Fruit fly (Drosophila melanogaster) whole organism, prepupa: ENCODE measurements around the gene Dpy-30L2.
A peak's percentile ranks its signal among the peaks of the same experiment; 100 is the strongest.

Experiments
- Blimp-1 ChIP-seq: fragments of 200-800 bp; sonication (Bioruptor generic); optimal IDR thresholded peaks from 3 replicates; lab custom pipeline; 2017; ENCODE audit warnings: missing biosample characterization, missing genetic modification characterization, mild to moderate bottlenecking, moderate library complexity, missing genetic modification reagents
- CG10631 ChIP-seq: fragments of 200-800 bp; sonication (Bioruptor generic); optimal IDR thresholded peaks from 2 replicates; lab custom pipeline; 2016; ENCODE audit warnings: missing biosample characterization, missing genetic modification characterization
- CG10669 ChIP-seq: fragments of 200-800 bp; sonication (Bioruptor generic); optimal IDR thresholded peaks from 3 replicates; lab custom pipeline; 2018; ENCODE audit warnings: missing biosample characterization, mild to moderate bottlenecking, missing genetic modification characterization, moderate library complexity
- CG11294 ChIP-seq: fragments of 200-800 bp; sonication (Bioruptor generic); IDR thresholded peaks from 2 replicates; pipeline ENCODE4 v1.3.6; 2022; ENCODE audit warnings: missing biosample characterization, missing genetic modification characterization
- CG11902 ChIP-seq: fragments of 200-800 bp; sonication (Bioruptor generic); optimal IDR thresholded peaks from 3 replicates; lab custom pipeline; 2016; ENCODE audit warnings: missing biosample characterization, missing genetic modification characterization
- CG15336 ChIP-seq: fragments of 200-800 bp; sonication (Bioruptor generic); IDR thresholded peaks from 2 replicates; pipeline ENCODE4 v1.3.6; 2022; ENCODE audit warnings: missing biosample characterization, missing genetic modification characterization
- CG1621 ChIP-seq: fragments of 200-800 bp; sonication (Bioruptor generic); optimal IDR thresholded peaks from 3 replicates; lab custom pipeline; 2018; ENCODE audit warnings: missing biosample characterization, mild to moderate bottlenecking, missing genetic modification characterization
- CG16779 ChIP-seq: fragments of 200-800 bp; sonication (Bioruptor generic); optimal IDR thresholded peaks from 3 replicates; lab custom pipeline; 2017; ENCODE audit warnings: missing biosample characterization, mild to moderate bottlenecking, missing genetic modification characterization
- CG3032 ChIP-seq: fragments of 200-800 bp; optimal IDR thresholded peaks from 2 replicates; lab custom pipeline; 2019; ENCODE audit warnings: missing biosample characterization, mild to moderate bottlenecking, missing genetic modification characterization, moderate library complexity
- CG32006 ChIP-seq: fragments of 200-800 bp; sonication (Bioruptor generic); optimal IDR thresholded peaks from 3 replicates; lab custom pipeline; 2017; ENCODE audit warnings: missing biosample characterization, mild to moderate bottlenecking, missing genetic modification characterization
- CG34406 ChIP-seq: fragments of 200-800 bp; sonication (Bioruptor generic); optimal IDR thresholded peaks from 3 replicates; lab custom pipeline; 2016; ENCODE audit warnings: missing biosample characterization, missing genetic modification characterization
- CG3919 ChIP-seq: fragments of 200-800 bp; sonication (Bioruptor generic); optimal IDR thresholded peaks from 3 replicates; lab custom pipeline; 2016; ENCODE audit warnings: missing biosample characterization, missing genetic modification characterization
- CG4318 ChIP-seq: fragments of 200-800 bp; sonication (Bioruptor generic); optimal IDR thresholded peaks from 3 replicates; lab custom pipeline; 2017; ENCODE audit warnings: missing biosample characterization, mild to moderate bottlenecking, missing genetic modification characterization
- CG6163 ChIP-seq: fragments of 200-800 bp; sonication (Bioruptor generic); IDR thresholded peaks from 3 replicates; pipeline ENCODE4 v1.3.6; 2022; ENCODE audit warnings: missing biosample characterization, missing genetic modification characterization
- CG6276 ChIP-seq: fragments of 200-800 bp; sonication (Bioruptor generic); optimal IDR thresholded peaks from 2 replicates; lab custom pipeline; 2017; ENCODE audit warnings: missing biosample characterization, mild to moderate bottlenecking, missing genetic modification characterization
- CG6792 ChIP-seq: fragments of 200-800 bp; sonication (Bioruptor generic); optimal IDR thresholded peaks from 3 replicates; lab custom pipeline; 2016; ENCODE audit warnings: missing biosample characterization, missing genetic modification characterization
- CG6808 ChIP-seq: fragments of 200-800 bp; sonication (Bioruptor generic); optimal IDR thresholded peaks from 3 replicates; lab custom pipeline; 2017; ENCODE audit warnings: missing biosample characterization, missing genetic modification characterization, mild to moderate bottlenecking, moderate library complexity, missing genetic modification reagents
- CG6854 ChIP-seq: fragments of 200-800 bp; sonication (Bioruptor generic); optimal IDR thresholded peaks from 2 replicates; lab custom pipeline; 2017; ENCODE audit warnings: missing biosample characterization, mild to moderate bottlenecking, missing genetic modification characterization
- CG8119 ChIP-seq: fragments of 200-800 bp; sonication (Bioruptor generic); IDR thresholded peaks from 3 replicates; pipeline ENCODE4 v1.3.6; 2022; ENCODE audit warnings: missing biosample characterization, missing genetic modification characterization
- CG8319 ChIP-seq: fragments of 200-800 bp; sonication (Bioruptor generic); optimal IDR thresholded peaks from 3 replicates; lab custom pipeline; 2016; ENCODE audit warnings: missing biosample characterization, missing genetic modification characterization
- CG8632 ChIP-seq: fragments of 200-800 bp; sonication (Bioruptor generic); optimal IDR thresholded peaks from 3 replicates; lab custom pipeline; 2016; ENCODE audit warnings: missing biosample characterization, missing genetic modification characterization
- CG9139 ChIP-seq: fragments of 200-800 bp; sonication (Bioruptor generic); optimal IDR thresholded peaks from 3 replicates; lab custom pipeline; 2017; ENCODE audit warnings: missing biosample characterization, mild to moderate bottlenecking, missing genetic modification characterization
- Eip75B ChIP-seq: fragments of 200-800 bp; sonication (Bioruptor generic); optimal IDR thresholded peaks from 3 replicates; lab custom pipeline; 2016; ENCODE audit warnings: missing biosample characterization, missing genetic modification characterization
- Eip93F ChIP-seq: fragments of 200-800 bp; sonication (Bioruptor generic); optimal IDR thresholded peaks from 2 replicates; lab custom pipeline; 2016; ENCODE audit warnings: missing biosample characterization, mild to moderate bottlenecking, missing genetic modification characterization
- Ets21C ChIP-seq: fragments of 200-800 bp; sonication (Bioruptor generic); optimal IDR thresholded peaks from 3 replicates; lab custom pipeline; 2016; ENCODE audit warnings: missing biosample characterization, missing genetic modification characterization
- Hr38 ChIP-seq: sonication (Bioruptor generic); optimal IDR thresholded peaks from 2 replicates; lab custom pipeline; 2016; ENCODE audit warnings: missing biosample characterization, missing genetic modification characterization
- Hr4 ChIP-seq: fragments of 200-800 bp; sonication (Bioruptor generic); optimal IDR thresholded peaks from 3 replicates; lab custom pipeline; 2016; ENCODE audit warnings: missing biosample characterization, missing genetic modification characterization
- Lpt ChIP-seq: fragments of 200-800 bp; sonication (Bioruptor generic); optimal IDR thresholded peaks from 3 replicates; lab custom pipeline; 2016; ENCODE audit warnings: missing biosample characterization, missing genetic modification characterization
- Met ChIP-seq: fragments of 200-800 bp; sonication (Bioruptor generic); optimal IDR thresholded peaks from 3 replicates; lab custom pipeline; 2016; ENCODE audit warnings: missing biosample characterization, missing genetic modification characterization
- OdsH ChIP-seq: fragments of 200-800 bp; sonication (Bioruptor generic); optimal IDR thresholded peaks from 3 replicates; lab custom pipeline; 2016; ENCODE audit warnings: missing biosample characterization, missing genetic modification characterization
- Smox ChIP-seq: fragments of 200-800 bp; sonication (Bioruptor generic); optimal IDR thresholded peaks from 3 replicates; lab custom pipeline; 2016; ENCODE audit warnings: missing biosample characterization, missing genetic modification characterization
- Sox102F ChIP-seq: fragments of 200-800 bp; sonication (Bioruptor generic); optimal IDR thresholded peaks from 2 replicates; lab custom pipeline; 2016; ENCODE audit warnings: missing biosample characterization, mild to moderate bottlenecking, missing genetic modification characterization
- Sox14 ChIP-seq: fragments of 200-800 bp; sonication (Bioruptor generic); optimal IDR thresholded peaks from 3 replicates; lab custom pipeline; 2016; ENCODE audit warnings: missing biosample characterization, missing genetic modification characterization
- Sox15 ChIP-seq: fragments of 200-800 bp; sonication (Bioruptor generic); optimal IDR thresholded peaks from 3 replicates; lab custom pipeline; 2016; ENCODE audit warnings: missing biosample characterization, missing genetic modification characterization
- achi ChIP-seq: fragments of 200-800 bp; sonication (Bioruptor generic); optimal IDR thresholded peaks from 3 replicates; lab custom pipeline; 2016; ENCODE audit warnings: missing biosample characterization, missing genetic modification characterization
- acj6 ChIP-seq: fragments of 200-800 bp; sonication (Bioruptor generic); optimal IDR thresholded peaks from 3 replicates; lab custom pipeline; 2016; ENCODE audit warnings: missing biosample characterization, missing genetic modification characterization
- cyc ChIP-seq: fragments of 200-800 bp; sonication (Bioruptor generic); optimal IDR thresholded peaks from 3 replicates; lab custom pipeline; 2016; ENCODE audit warnings: missing biosample characterization, missing genetic modification characterization
- dac ChIP-seq: fragments of 200-800 bp; sonication (Bioruptor generic); optimal IDR thresholded peaks from 2 replicates; lab custom pipeline; 2017; ENCODE audit warnings: missing biosample characterization, mild to moderate bottlenecking, missing genetic modification characterization
- eg ChIP-seq: fragments of 200-800 bp; sonication (Bioruptor generic); IDR thresholded peaks from 3 replicates; pipeline ENCODE4 v1.3.6; 2022; ENCODE audit warnings: missing biosample characterization, missing genetic modification characterization
- esn ChIP-seq: fragments of 200-800 bp; sonication (Bioruptor generic); optimal IDR thresholded peaks from 2 replicates; lab custom pipeline; 2016; ENCODE audit warnings: missing biosample characterization, mild to moderate bottlenecking, missing genetic modification characterization, moderate library complexity
- fd59A ChIP-seq: fragments of 200-800 bp; sonication (Bioruptor generic); optimal IDR thresholded peaks from 2 replicates; lab custom pipeline; 2017; ENCODE audit warnings: missing biosample characterization, mild to moderate bottlenecking, missing genetic modification characterization, missing genetic modification reagents
- fd85E ChIP-seq: fragments of 200-800 bp; sonication (Bioruptor generic); optimal IDR thresholded peaks from 3 replicates; lab custom pipeline; 2016; ENCODE audit warnings: missing biosample characterization, missing genetic modification characterization
- fkh ChIP-seq: fragments of 200-800 bp; sonication (Bioruptor generic); optimal IDR thresholded peaks from 3 replicates; lab custom pipeline; 2017; ENCODE audit warnings: missing biosample characterization, mild to moderate bottlenecking, missing genetic modification characterization, moderate library complexity
- lz ChIP-seq: fragments of 200-800 bp; sonication (Bioruptor generic); optimal IDR thresholded peaks from 3 replicates; lab custom pipeline; 2016; ENCODE audit warnings: missing biosample characterization, missing genetic modification characterization
- pdm3 ChIP-seq: fragments of 200-800 bp; sonication (Bioruptor generic); optimal IDR thresholded peaks from 3 replicates; lab custom pipeline; 2016; ENCODE audit warnings: missing biosample characterization, missing genetic modification characterization
- salr ChIP-seq, 2 experiments: fragments of 200-800 bp; sonication (Bioruptor generic); optimal IDR thresholded peaks; 3 replicates each; lab custom pipeline; 2016 to 2018; ENCODE audit warnings: missing biosample characterization in 2 of 2, missing genetic modification characterization in 2 of 2, mild to moderate bottlenecking in 1 of 2
- spab ChIP-seq: fragments of 200-800 bp; sonication (Bioruptor generic); optimal IDR thresholded peaks from 2 replicates; lab custom pipeline; 2017; ENCODE audit warnings: missing biosample characterization, mild to moderate bottlenecking, missing genetic modification characterization, missing genetic modification reagents
- ss ChIP-seq, 2 experiments: fragments of 200-800 bp; sonication (Bioruptor generic); optimal IDR thresholded peaks; 2 replicates in 1 of 2; 3 replicates in 1 of 2; lab custom pipeline; 2017 to 2018; ENCODE audit warnings: mild to moderate bottlenecking in 2 of 2, missing biosample characterization in 2 of 2, missing genetic modification characterization in 2 of 2, moderate library complexity in 1 of 2
- svp ChIP-seq: fragments of 200-800 bp; sonication (Bioruptor generic); peaks from one replicate; lab custom pipeline; 2016; ENCODE audit warnings: missing biosample characterization, missing genetic modification characterization
- topi ChIP-seq: fragments of 200-800 bp; sonication (Bioruptor generic); optimal IDR thresholded peaks from 3 replicates; lab custom pipeline; 2016; ENCODE audit warnings: missing biosample characterization, missing genetic modification characterization

Gene Dpy-30L2

dm6 chr3L:4072717-4073116, 25.2 kb upstream of the Dpy-30L2 start:
- no peak for TF ChIP-seq OdsH (GFP tag; lab: Kevin White, UChicago)
- TF ChIP-seq esn (GFP tag; lab: Kevin White, UChicago): no peak
- no peak for TF ChIP-seq CG6854 (GFP tag; lab: Kevin White, UChicago)

dm6 chr3L:4071561-4072049, 24.1 kb upstream of the Dpy-30L2 start, which contains the start of gene wit:
TSS of gene wit (minus strand) at chr3L:4071717.
- peak; percentile 58 for TF ChIP-seq CG6276
- peak; percentile 45 for TF ChIP-seq Met
- peak; percentile 85 for TF ChIP-seq svp (GFP tag; lab: Kevin White, UChicago)
- TF ChIP-seq CG32006: peak; percentile 13
- peak; percentile 69; the same call in 1 of the 2 replicates for TF ChIP-seq CG15336 (GFP tag; lab: Robert Waterston, UW)
- peak; percentile 40 for TF ChIP-seq pdm3
- no peak for TF ChIP-seq CG10669 (GFP tag; lab: Kevin White, UChicago)
- TF ChIP-seq CG8119: peak; percentile 67
- TF ChIP-seq CG10631 (GFP tag; lab: Kevin White, UChicago): no peak
- TF ChIP-seq Lpt (GFP tag; lab: Kevin White, UChicago): peak; percentile 41
- TF ChIP-seq Hr4: peak; percentile 56
- TF ChIP-seq CG8319 (GFP tag; lab: Kevin White, UChicago): no peak
- peak; percentile 63 for TF ChIP-seq CG3919
- peak; percentile 11 for TF ChIP-seq CG6792
- TF ChIP-seq achi (GFP tag; lab: Kevin White, UChicago): peak; percentile 24
- peak; percentile 55; the same call in 1 of the 3 replicates for TF ChIP-seq CG6163
- TF ChIP-seq fd59A (GFP tag; lab: Kevin White, UChicago): no peak
- TF ChIP-seq Sox102F: peak; percentile 80
- TF ChIP-seq CG11294 (GFP tag; lab: Robert Waterston, UW): no peak
- TF ChIP-seq CG16779: peak; percentile 52
- TF ChIP-seq fkh: peak; percentile 21
- peak; percentile 44 for TF ChIP-seq CG1621 (tag; lab: Kevin White, UChicago)
- no peak for TF ChIP-seq CG8632 (GFP tag; lab: Kevin White, UChicago)
- TF ChIP-seq acj6 (GFP tag; lab: Kevin White, UChicago): no peak
- no peak for TF ChIP-seq cyc (GFP tag; lab: Kevin White, UChicago)
- TF ChIP-seq CG6808 (GFP tag; lab: Kevin White, UChicago): no peak
- no peak for TF ChIP-seq CG3032 (tag; lab: Kevin White, UChicago)
- TF ChIP-seq CG34406 (GFP tag; lab: Kevin White, UChicago): peak; percentile 13
- TF ChIP-seq lz (GFP tag; lab: Kevin White, UChicago): peak; percentile 24
- no peak for TF ChIP-seq Sox15 (GFP tag; lab: Kevin White, UChicago)
- peak; percentile 38 for TF ChIP-seq esn (GFP tag; lab: Kevin White, UChicago)
- TF ChIP-seq ss (GFP tag; optimal IDR thresholded peaks at IDR 0.05; lab: Kevin White, UChicago): peak; percentile 35 to 43
- no peak for TF ChIP-seq fd85E (GFP tag; lab: Kevin White, UChicago)
- no peak for TF ChIP-seq dac (GFP tag; lab: Kevin White, UChicago)
- TF ChIP-seq topi (GFP tag; lab: Kevin White, UChicago): peak; percentile 10
- peak; percentile 14 for TF ChIP-seq Eip75B
- no peak for TF ChIP-seq Blimp-1 (GFP tag; lab: Kevin White, UChicago)
- peak; percentile 52 for TF ChIP-seq CG9139 (GFP tag; lab: Kevin White, UChicago)
- TF ChIP-seq Ets21C: no peak
- no peak for TF ChIP-seq Hr38 (GFP tag; lab: Kevin White, UChicago)
- TF ChIP-seq Sox14 (GFP tag; lab: Kevin White, UChicago): peak; percentile 29
- TF ChIP-seq CG4318: no peak
- TF ChIP-seq salr (GFP tag; optimal IDR thresholded peaks at IDR 0.05; lab: Kevin White, UChicago): no peak
- TF ChIP-seq OdsH (GFP tag; lab: Kevin White, UChicago): peak; percentile 5
- no peak for TF ChIP-seq spab (GFP tag; lab: Kevin White, UChicago)
- no peak for TF ChIP-seq CG11902 (GFP tag; lab: Kevin White, UChicago)
- TF ChIP-seq eg (GFP tag; lab: Robert Waterston, UW): peak; percentile 65; the same call in 2 of the 3 replicates
- no peak for TF ChIP-seq Eip93F (GFP tag; lab: Kevin White, UChicago)
- TF ChIP-seq Smox: peak; percentile 31
